Worm (Caenorhabditis elegans): ENCODE results near the gene F56F11.2.

ce11 chrIII:2866597-2866996 is 15.5 kb upstream of the F56F11.2 start:
- TF ChIP-seq nhr-237 (tag; optimal IDR thresholded peaks at IDR 0.05) = no peak
- TF ChIP-seq nhr-25 (tag; optimal IDR thresholded peaks at IDR 0.05) = no peak
- TF ChIP-seq unc-39 (tag; optimal IDR thresholded peaks at IDR 0.05) = no peak
- TF ChIP-seq nhr-11 (tag; optimal IDR thresholded peaks at IDR 0.05) = no peak
- no peak for TF ChIP-seq peb-1 (tag; optimal IDR thresholded peaks at IDR 0.05)
- no peak for TF ChIP-seq ztf-4 (tag; optimal IDR thresholded peaks at IDR 0.05)
- no peak for TF ChIP-seq aly-2 (tag; optimal IDR thresholded peaks at IDR 0.05)
- TF ChIP-seq nhr-6 (tag; optimal IDR thresholded peaks at IDR 0.05) = no peak
- TF ChIP-seq ZK546.5 (tag; optimal IDR thresholded peaks at IDR 0.05) = no peak
- TF ChIP-seq unc-55 (GFP tag; optimal IDR thresholded peaks at IDR 0.05) = no peak
- TF ChIP-seq mab-5 (tag; optimal IDR thresholded peaks at IDR 0.05) = no peak
- no peak for TF ChIP-seq ama-1 (optimal IDR thresholded peaks at IDR 0.05)

Data from whole organism, L2 larva.